Fruit fly (Drosophila melanogaster): ENCODE results near the gene Acsf3.
A peak's percentile ranks its signal among the peaks of the same experiment; 100 is the strongest.

The Acsf3 gene

dm6 chrX:7306538-7307477 is 22.0 kb upstream of the Acsf3 start (continued):
- TF ChIP-seq PHDP (tag; optimal IDR thresholded peaks at IDR 0.05) (peak; percentile 91), CG18599 (GFP tag; optimal IDR thresholded peaks at IDR 0.05) (peak; percentile 87), CG6765 (GFP tag; optimal IDR thresholded peaks at IDR 0.05) (peak; percentile 87), org-1 (GFP tag; optimal IDR thresholded peaks at IDR 0.05) (peak; percentile 91), CG12219 (GFP tag; optimal IDR thresholded peaks at IDR 0.05) (peak; percentile 60), CG2199 (GFP tag; IDR thresholded peaks at IDR 0.05) (no peak), CG13296 (GFP tag; optimal IDR thresholded peaks at IDR 0.05) (peak; percentile 92), bab2 (GFP tag; optimal IDR thresholded peaks at IDR 0.05) (peak; percentile 67), Camta (GFP tag; optimal IDR thresholded peaks at IDR 0.05) (peak; percentile 69), CG10979 (tag; optimal IDR thresholded peaks at IDR 0.05) (peak; percentile 97), GATAe (GFP tag; conservative IDR thresholded peaks at IDR 0.05) (no peak), ab (GFP tag; optimal IDR thresholded peaks at IDR 0.05) (peak; percentile 81), Antp (GFP tag; optimal IDR thresholded peaks at IDR 0.05) (peak; percentile 68), da (GFP tag; optimal IDR thresholded peaks at IDR 0.05) (peak; percentile 12), CG14014 (GFP tag; IDR thresholded peaks at IDR 0.05) (0 out of 2 replicates have a peak, but pooled peaks have one; percentile 56), CG18262 (tag; optimal IDR thresholded peaks at IDR 0.05) (peak; percentile 99), ewg (GFP tag; optimal IDR thresholded peaks at IDR 0.05) (peak; percentile 89), CG4360 (GFP tag; IDR thresholded peaks at IDR 0.05) (peak; percentile 88), CG32767 (GFP tag; IDR thresholded peaks at IDR 0.05) (no peak; the same call in 1 of the 2 replicates), dimm (GFP tag; IDR thresholded peaks at IDR 0.05) (peak; percentile 53; the same call in 1 of the 2 replicates), nom (GFP tag; optimal IDR thresholded peaks at IDR 0.05) (peak; percentile 66), D19B (GFP tag; optimal IDR thresholded peaks at IDR 0.05) (peak; percentile 87), CG8290 (GFP tag; optimal IDR thresholded peaks at IDR 0.05) (no peak), CG8290 (tag; optimal IDR thresholded peaks at IDR 0.05) (peak in 1 of 2 experiments; percentile 64), mld (GFP tag; IDR thresholded peaks at IDR 0.05; ENCODE audit: partially characterized antibody) (no peak), tll (GFP tag; optimal IDR thresholded peaks at IDR 0.05) (no peak), CoRest (tag; optimal IDR thresholded peaks at IDR 0.05) (peak; percentile 98), Spps (tag; optimal IDR thresholded peaks at IDR 0.05) (peak; percentile 90), zfh1 (GFP tag; IDR thresholded peaks at IDR 0.05) (peak; percentile 47; the same call in 1 of the 3 replicates), mirr (GFP tag; optimal IDR thresholded peaks at IDR 0.05) (peak; percentile 47), MTF-1 (GFP tag; optimal IDR thresholded peaks at IDR 0.05; ENCODE audit: borderline replicate concordance) (peak; percentile 45), Dad (GFP tag; optimal IDR thresholded peaks at IDR 0.05) (peak; percentile 69), sr (GFP tag; IDR thresholded peaks at IDR 0.05) (peak; percentile 85), esg (GFP tag; conservative IDR thresholded peaks at IDR 0.05) (peak; percentile 82), Bdp1 (GFP tag; optimal IDR thresholded peaks at IDR 0.05) (peak; percentile 58), inv (GFP tag; IDR thresholded peaks at IDR 0.05; ENCODE audit: partially characterized antibody) (no peak), Atf-2 (GFP tag; optimal IDR thresholded peaks at IDR 0.05) (peak; percentile 89), CG10366 (GFP tag; IDR thresholded peaks at IDR 0.05) (peak; percentile 66), Rfx (GFP tag; IDR thresholded peaks at IDR 0.05) (peak; percentile 75), lola (GFP tag; optimal IDR thresholded peaks at IDR 0.05) (peak in 1 of 3 experiments; percentile 98), Abd-B (GFP tag; optimal IDR thresholded peaks at IDR 0.05) (peak; percentile 96), Dp (GFP tag; optimal IDR thresholded peaks at IDR 0.05) (no peak), cas (GFP tag; IDR thresholded peaks at IDR 0.05) (no peak; the same call in 1 of the 2 replicates), NK7.1 (GFP tag; optimal IDR thresholded peaks at IDR 0.05) (peak; percentile 62), Bgb (GFP tag; IDR thresholded peaks at IDR 0.05; ENCODE audit: partially characterized antibody) (peak; percentile 45; the same call in 1 of the 2 replicates), sim (GFP tag; IDR thresholded peaks at IDR 0.05) (peak; percentile 42; the same call in 1 of the 2 replicates), CG31224 (GFP tag; IDR thresholded peaks at IDR 0.05) (peak; percentile 47; the same call in 1 of the 2 replicates)
